In the genomic region with DNA sequence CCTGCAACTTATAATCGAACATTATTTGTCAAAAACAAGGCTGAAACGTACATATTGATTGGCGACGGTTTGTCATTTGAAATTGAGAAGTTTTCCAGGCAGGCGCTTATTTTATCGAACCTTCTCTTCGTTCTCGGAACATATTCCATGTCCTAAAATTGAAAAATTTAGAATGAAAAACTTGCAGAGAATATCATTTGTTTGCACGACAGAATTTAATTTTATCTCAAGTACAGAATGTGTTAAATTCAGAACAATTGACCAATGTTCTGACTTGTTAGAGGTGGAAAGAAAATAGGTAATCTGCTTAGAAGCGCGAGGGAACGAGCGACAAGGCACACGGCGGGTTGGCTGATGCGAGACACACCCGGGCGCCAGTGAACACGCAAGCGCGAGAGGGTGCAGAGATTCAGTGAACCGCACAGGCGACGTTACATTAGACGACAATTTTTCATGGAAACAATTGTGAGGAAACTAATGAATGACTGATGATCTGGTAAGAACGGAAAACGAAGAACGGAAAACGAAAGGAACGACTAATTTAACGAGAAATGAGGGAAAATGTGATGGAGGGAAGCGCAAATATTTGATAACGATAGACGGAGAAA, we compare ENCODE assay signal across 2 worm cellular contexts.
TF ChIP-seq lines count a peak whose summit lies in the region.

No protein-coding gene starts in this region.

TF ChIP-seq in whole organism, L1 larva, 84 proteins besides CTCF, POLR2A, EP300 and RAD21 (continued from another document):
- TF ChIP-seq ama-1 (optimal IDR thresholded peaks at IDR 0.05; lab: Kevin White, UChicago) (peak; percentile 28), skn-1 (tag; optimal IDR thresholded peaks at IDR 0.05; lab: Kevin White, UChicago) (peak; percentile 50), mab-9 (GFP tag; IDR thresholded peaks at IDR 0.05; lab: Robert Waterston, UW) (peak; percentile 62), lin-14 (GFP tag; optimal IDR thresholded peaks at IDR 0.05; lab: Kevin White, UChicago) (peak; percentile 67), blmp-1 (tag; optimal IDR thresholded peaks at IDR 0.05; lab: Kevin White, UChicago) (peak; percentile 31), dsc-1 (tag; optimal IDR thresholded peaks at IDR 0.05; lab: Kevin White, UChicago) (peak; percentile 42), ceh-82 (tag; optimal IDR thresholded peaks at IDR 0.05; lab: Kevin White, UChicago) (peak in 2 of 3 experiments; percentile 36 to 58), tlp-1 (tag; optimal IDR thresholded peaks at IDR 0.05; lab: Kevin White, UChicago) (no peak), xbp-1 (tag; optimal IDR thresholded peaks at IDR 0.05; lab: Kevin White, UChicago) (peak; percentile 49), lin-13 (GFP tag; optimal IDR thresholded peaks at IDR 0.05; lab: Kevin White, UChicago) (peak; percentile 17), mep-1 (tag; optimal IDR thresholded peaks at IDR 0.05; lab: Kevin White, UChicago) (peak; percentile 52), pag-3 (tag; optimal IDR thresholded peaks at IDR 0.05; lab: Kevin White, UChicago; ENCODE audit: borderline replicate concordance, insufficient read depth) (peak; percentile 6), hpl-2 (GFP tag; optimal IDR thresholded peaks at IDR 0.05; lab: Kevin White, UChicago) (no peak), pax-3 (tag; optimal IDR thresholded peaks at IDR 0.05; lab: Kevin White, UChicago) (no peak), snpc-4 (tag; optimal IDR thresholded peaks at IDR 0.05; lab: Kevin White, UChicago) (no peak), nhr-11 (tag; optimal IDR thresholded peaks at IDR 0.05; lab: Kevin White, UChicago) (no peak), fkh-8 (tag; optimal IDR thresholded peaks at IDR 0.05; lab: Kevin White, UChicago) (peak; percentile 66), nhr-20 (tag; optimal IDR thresholded peaks at IDR 0.05; lab: Kevin White, UChicago) (peak; percentile 57), swsn-7 (tag; optimal IDR thresholded peaks at IDR 0.05; lab: Kevin White, UChicago) (peak; percentile 30), ztf-11 (tag; optimal IDR thresholded peaks at IDR 0.05; lab: Kevin White, UChicago) (no peak), nhr-71 (tag; optimal IDR thresholded peaks at IDR 0.05; lab: Kevin White, UChicago) (peak; percentile 58), zip-4 (GFP tag; optimal IDR thresholded peaks at IDR 0.05; lab: Kevin White, UChicago) (no peak), efl-1 (optimal IDR thresholded peaks at IDR 0.05; lab: Kevin White, UChicago) (peak; percentile 49 to 50), efl-1 (GFP tag; optimal IDR thresholded peaks at IDR 0.05 in 1 of 2; lab: Kevin White, UChicago) (peak in 1 of 2 experiments; percentile 87), rnt-1 (tag; optimal IDR thresholded peaks at IDR 0.05; lab: Kevin White, UChicago) (peak; percentile 49), nhr-47 (tag; optimal IDR thresholded peaks at IDR 0.05; lab: Kevin White, UChicago) (peak; percentile 39), tbx-2 (tag; optimal IDR thresholded peaks at IDR 0.05; lab: Kevin White, UChicago) (peak; percentile 36), egl-13 (tag; optimal IDR thresholded peaks at IDR 0.05; lab: Kevin White, UChicago) (peak; percentile 23), unc-30 (tag; optimal IDR thresholded peaks at IDR 0.05; lab: Kevin White, UChicago) (no peak), nhr-85 (tag; lab: Kevin White, UChicago) (no peak), snu-23 (GFP tag; optimal IDR thresholded peaks at IDR 0.05; lab: Kevin White, UChicago) (peak; percentile 72)
TF ChIP-seq in whole organism, L1 larva: peak in this region for 29.

TF ChIP-seq in whole organism, young adult, 124 proteins besides CTCF, POLR2A, EP300 and RAD21 (continued from another document):
- TF ChIP-seq madf-3 (GFP tag; IDR thresholded peaks at IDR 0.05; lab: Robert Waterston, UW) (no peak; the same call in 1 of the 2 replicates), T26A5.8 (tag; optimal IDR thresholded peaks at IDR 0.05; lab: Kevin White, UChicago) (no peak), nhr-179 (tag; optimal IDR thresholded peaks at IDR 0.05; lab: Kevin White, UChicago) (no peak), chd-7 (tag; optimal IDR thresholded peaks at IDR 0.05; lab: Kevin White, UChicago) (peak; percentile 76), ceh-40 (GFP tag; IDR thresholded peaks at IDR 0.05; lab: Robert Waterston, UW) (peak; percentile 72; the same call in 1 of the 2 replicates), mcd-1 (GFP tag; IDR thresholded peaks at IDR 0.05; lab: Robert Waterston, UW) (peak; percentile 68), B0336.3 (GFP tag; IDR thresholded peaks at IDR 0.05; lab: Robert Waterston, UW) (peak; percentile 58; the same call in 1 of the 2 replicates), hlh-12 (tag; optimal IDR thresholded peaks at IDR 0.05; lab: Kevin White, UChicago) (no peak), lsl-1 (GFP tag; optimal IDR thresholded peaks at IDR 0.05; lab: Kevin White, UChicago) (no peak), ekl-4 (GFP tag; IDR thresholded peaks at IDR 0.05; lab: Robert Waterston, UW) (no peak; the same call in 1 of the 2 replicates), nhr-27 (tag; optimal IDR thresholded peaks at IDR 0.05; lab: Kevin White, UChicago) (no peak), nhr-80 (tag; optimal IDR thresholded peaks at IDR 0.05; lab: Kevin White, UChicago) (peak; percentile 49), akir-1 (GFP tag; optimal IDR thresholded peaks at IDR 0.05; lab: Kevin White, UChicago) (no peak), aptf-2 (GFP tag; conservative IDR thresholded peaks at IDR 0.05; lab: Robert Waterston, UW) (no peak), F10E7.11 (tag; optimal IDR thresholded peaks at IDR 0.05; lab: Kevin White, UChicago) (peak; percentile 24), sea-2 (GFP tag; IDR thresholded peaks at IDR 0.05; lab: Robert Waterston, UW) (no peak), athp-1 (tag; optimal IDR thresholded peaks at IDR 0.05; lab: Kevin White, UChicago) (no peak), B0261.1 (tag; optimal IDR thresholded peaks at IDR 0.05; lab: Kevin White, UChicago) (no peak), hsf-1 (GFP tag; IDR thresholded peaks at IDR 0.05; lab: Robert Waterston, UW) (peak; percentile 47), ceh-58 (GFP tag; IDR thresholded peaks at IDR 0.05; lab: Robert Waterston, UW) (no peak), bed-1 (GFP tag; IDR thresholded peaks at IDR 0.05; lab: Robert Waterston, UW) (no peak), dox-1 (GFP tag; IDR thresholded peaks at IDR 0.05; lab: Robert Waterston, UW) (peak; percentile 80), F37B4.10 (GFP tag; IDR thresholded peaks at IDR 0.05; lab: Robert Waterston, UW) (no peak), T07F8.4 (tag; optimal IDR thresholded peaks at IDR 0.05; lab: Kevin White, UChicago) (no peak), Y67H2A.10 (GFP tag; conservative IDR thresholded peaks at IDR 0.05; lab: Robert Waterston, UW) (no peak), pbrm-1 (GFP tag; IDR thresholded peaks at IDR 0.05; lab: Robert Waterston, UW) (peak; percentile 70; the same call in 1 of the 2 replicates), attf-5 (GFP tag; optimal IDR thresholded peaks at IDR 0.05; lab: Kevin White, UChicago) (peak; percentile 68), cebp-2 (GFP tag; IDR thresholded peaks at IDR 0.05; lab: Robert Waterston, UW) (peak; percentile 68; the same call in 1 of the 2 replicates), ztf-6 (GFP tag; IDR thresholded peaks at IDR 0.05; lab: Robert Waterston, UW) (no peak), ceh-91 (GFP tag; IDR thresholded peaks at IDR 0.05; lab: Robert Waterston, UW) (no peak), zfh-2 (GFP tag; conservative IDR thresholded peaks at IDR 0.05; lab: Robert Waterston, UW) (peak; percentile 97), nfya-1 (tag; optimal IDR thresholded peaks at IDR 0.05; lab: Kevin White, UChicago; ENCODE audit: borderline replicate concordance, insufficient read depth) (no peak), attf-6 (GFP tag; IDR thresholded peaks at IDR 0.05; lab: Robert Waterston, UW) (no peak), nfya-2 (GFP tag; IDR thresholded peaks at IDR 0.05; lab: Robert Waterston, UW) (0 out of 2 replicates have a peak, but pooled peaks have one; percentile 44), sptf-2 (GFP tag; optimal IDR thresholded peaks at IDR 0.05; lab: Kevin White, UChicago) (no peak), B0035.1 (tag; optimal IDR thresholded peaks at IDR 0.05; lab: Kevin White, UChicago) (peak; percentile 50), ceh-27 (GFP tag; optimal IDR thresholded peaks at IDR 0.05; lab: Kevin White, UChicago) (peak; percentile 45), ceh-100 (GFP tag; IDR thresholded peaks at IDR 0.05; lab: Robert Waterston, UW) (peak; percentile 59), hrde-1 (tag; optimal IDR thresholded peaks at IDR 0.05; lab: Kevin White, UChicago; ENCODE audit: borderline replicate concordance) (no peak), tbp1 (GFP tag; optimal IDR thresholded peaks at IDR 0.05; lab: Kevin White, UChicago) (peak; percentile 36), Y95B8A.8 (GFP tag; IDR thresholded peaks at IDR 0.05; lab: Robert Waterston, UW) (peak; percentile 21; the same call in 1 of the 2 replicates), tlf-1 (GFP tag; optimal IDR thresholded peaks at IDR 0.05; lab: Kevin White, UChicago) (no peak), cebp-1 (GFP tag; IDR thresholded peaks at IDR 0.05; lab: Robert Waterston, UW) (no peak), cebp-1 (tag; optimal IDR thresholded peaks at IDR 0.05; lab: Kevin White, UChicago) (peak; percentile 70), K12H6.12 (tag; optimal IDR thresholded peaks at IDR 0.05; lab: Kevin White, UChicago) (peak; percentile 29), lir-1 (GFP tag; conservative IDR thresholded peaks at IDR 0.05; lab: Robert Waterston, UW) (no peak), lin-54 (GFP tag; optimal IDR thresholded peaks at IDR 0.05; lab: Kevin White, UChicago) (peak; percentile 49), ets-4 (GFP tag; optimal IDR thresholded peaks at IDR 0.05; lab: Kevin White, UChicago) (peak; percentile 71), ztf-3 (GFP tag; optimal IDR thresholded peaks at IDR 0.05; lab: Kevin White, UChicago) (peak; percentile 60), hlh-26 (GFP tag; conservative IDR thresholded peaks at IDR 0.05; lab: Robert Waterston, UW) (no peak), let-526 (GFP tag; IDR thresholded peaks at IDR 0.05; lab: Robert Waterston, UW) (peak; percentile 85), F55B11.4 (tag; optimal IDR thresholded peaks at IDR 0.05; lab: Kevin White, UChicago; ENCODE audit: borderline replicate concordance, insufficient read depth) (no peak), K11D2.4 (GFP tag; IDR thresholded peaks at IDR 0.05; lab: Robert Waterston, UW) (peak; percentile 71), F57C9.4 (tag; optimal IDR thresholded peaks at IDR 0.05; lab: Kevin White, UChicago) (no peak), D2030.7 (GFP tag; IDR thresholded peaks at IDR 0.05; lab: Robert Waterston, UW) (no peak), die-1 (tag; optimal IDR thresholded peaks at IDR 0.05; lab: Kevin White, UChicago) (peak; percentile 31), hmg-1.2 (GFP tag; IDR thresholded peaks at IDR 0.05; lab: Robert Waterston, UW) (peak; percentile 83; the same call in 1 of the 2 replicates), snpc-4 (GFP tag; optimal IDR thresholded peaks at IDR 0.05; lab: Kevin White, UChicago) (no peak), snpc-4 (tag; optimal IDR thresholded peaks at IDR 0.05; lab: Kevin White, UChicago) (peak in 1 of 4 experiments; percentile 54), efl-1 (GFP tag; optimal IDR thresholded peaks at IDR 0.05; lab: Kevin White, UChicago) (no peak), let-607 (tag; optimal IDR thresholded peaks at IDR 0.05; lab: Kevin White, UChicago) (peak; percentile 25 to 44), snpc-1.3 (tag; optimal IDR thresholded peaks at IDR 0.05; lab: Kevin White, UChicago; ENCODE audit: insufficient read depth) (no peak), snpc-3.4 (tag; optimal IDR thresholded peaks at IDR 0.05; lab: Kevin White, UChicago) (no peak), ama-1 (optimal IDR thresholded peaks at IDR 0.05; lab: Kevin White, UChicago) (peak; percentile 80), ama-1 (GFP tag; optimal IDR thresholded peaks at IDR 0.05; lab: Kevin White, UChicago) (no peak), him-1 (tag; optimal IDR thresholded peaks at IDR 0.05; lab: Kevin White, UChicago) (no peak)
